Worm (Caenorhabditis elegans) whole organism, late embryonic: ENCODE data around the gene F16B12.6.
A peak's percentile ranks its signal among the peaks of the same experiment; 100 is the strongest.

Source experiments
- C38D4.7 ChIP-seq: fragments of 200-800 bp; sonication (Bioruptor generic); optimal IDR thresholded peaks from 2 replicates; lab custom pipeline; 2018; ENCODE audit warnings: mild to moderate bottlenecking, missing genetic modification characterization, moderate library complexity, missing compliant biosample characterization
- F13H6.1 ChIP-seq: sonication (generic microtip); optimal IDR thresholded peaks from 2 replicates; lab custom pipeline; 2016; ENCODE audit warnings: missing genetic modification characterization, missing compliant biosample characterization
- K02D7.2 ChIP-seq: sonication (generic microtip); optimal IDR thresholded peaks from 2 replicates; lab custom pipeline; 2017; ENCODE audit warnings: mild to moderate bottlenecking, missing genetic modification characterization, missing compliant biosample characterization
- K09A11.1 ChIP-seq: sonication (generic microtip); optimal IDR thresholded peaks from 2 replicates; lab custom pipeline; 2017; ENCODE audit warnings: antibody characterized with exemption, mild to moderate bottlenecking, missing genetic modification characterization, missing compliant biosample characterization; ENCODE audit not compliant: insufficient read depth
- Y22D7AL.16 ChIP-seq: sonication (generic microtip); optimal IDR thresholded peaks from 2 replicates; lab custom pipeline; 2016; ENCODE audit warnings: missing genetic modification characterization, missing compliant biosample characterization
- ama-1 ChIP-seq: fragments of 150-350 bp; optimal IDR thresholded peaks from 2 replicates; lab custom pipeline; 2014
- ceh-19 ChIP-seq: fragments of 200-800 bp; sonication (Bioruptor generic); optimal IDR thresholded peaks from 2 replicates; lab custom pipeline; 2018; ENCODE audit warnings: mild to moderate bottlenecking, missing genetic modification characterization, missing compliant biosample characterization
- ceh-2 ChIP-seq: sonication (generic microtip); optimal IDR thresholded peaks from 2 replicates; lab custom pipeline; 2016; ENCODE audit warnings: missing genotype, missing genetic modification characterization, missing compliant biosample characterization
- ceh-22 ChIP-seq: sonication (generic microtip); optimal IDR thresholded peaks from 2 replicates; lab custom pipeline; 2017; ENCODE audit warnings: missing biosample characterization, missing genetic modification characterization
- ceh-24 ChIP-seq: sonication (generic microtip); optimal IDR thresholded peaks from 2 replicates; lab custom pipeline; 2016; ENCODE audit warnings: mild to moderate bottlenecking, missing genetic modification characterization, missing compliant biosample characterization
- ceh-31 ChIP-seq: sonication (generic microtip); optimal IDR thresholded peaks from 2 replicates; lab custom pipeline; 2016; ENCODE audit warnings: missing genetic modification characterization, missing compliant biosample characterization
- ceh-34 ChIP-seq: sonication (generic microtip); optimal IDR thresholded peaks from 2 replicates; lab custom pipeline; 2016; ENCODE audit warnings: mild to moderate bottlenecking, missing genetic modification characterization, missing compliant biosample characterization
- ceh-48 ChIP-seq: sonication (generic microtip); optimal IDR thresholded peaks from 2 replicates; lab custom pipeline; 2016; ENCODE audit warnings: missing genetic modification characterization, inconsistent platforms, missing compliant biosample characterization
- ceh-6 ChIP-seq: fragments of 200-800 bp; sonication (Bioruptor generic); optimal IDR thresholded peaks from 2 replicates; lab custom pipeline; 2018; ENCODE audit warnings: mild to moderate bottlenecking, missing genetic modification characterization, missing compliant biosample characterization
- dve-1 ChIP-seq: sonication (generic microtip); optimal IDR thresholded peaks from 2 replicates; lab custom pipeline; 2017; ENCODE audit warnings: antibody characterized with exemption, mild to moderate bottlenecking, missing genetic modification characterization, missing compliant biosample characterization
- elt-2 ChIP-seq: sonication (generic microtip); optimal IDR thresholded peaks from 2 replicates; lab custom pipeline; 2016; ENCODE audit warnings: missing genetic modification reagents, missing genetic modification characterization, missing compliant biosample characterization
- ets-4 ChIP-seq: sonication (generic microtip); optimal IDR thresholded peaks from 2 replicates; lab custom pipeline; 2016; ENCODE audit warnings: missing genetic modification characterization, missing compliant biosample characterization
- fkh-6 ChIP-seq: sonication (generic microtip); optimal IDR thresholded peaks from 2 replicates; lab custom pipeline; 2016; ENCODE audit warnings: missing genetic modification characterization, missing compliant biosample characterization
- gmeb-2 ChIP-seq: sonication (generic microtip); optimal IDR thresholded peaks from 2 replicates; lab custom pipeline; 2016; ENCODE audit warnings: missing genetic modification characterization, inconsistent platforms, missing compliant biosample characterization
- hlh-30 ChIP-seq: sonication (generic microtip); optimal IDR thresholded peaks from 2 replicates; lab custom pipeline; 2017; ENCODE audit warnings: antibody characterized with exemption, missing genetic modification characterization, missing compliant biosample characterization; ENCODE audit not compliant: insufficient read depth
- hlh-6 ChIP-seq: sonication (generic microtip); optimal IDR thresholded peaks from 2 replicates; lab custom pipeline; 2016; ENCODE audit warnings: missing genotype, missing genetic modification characterization, missing compliant biosample characterization
- madf-2 ChIP-seq: sonication (generic microtip); optimal IDR thresholded peaks from 2 replicates; lab custom pipeline; 2017; ENCODE audit warnings: missing genetic modification characterization, missing compliant biosample characterization
- mec-3 ChIP-seq: sonication (generic microtip); optimal IDR thresholded peaks from 2 replicates; lab custom pipeline; 2016; ENCODE audit warnings: borderline replicate concordance, missing genetic modification characterization, missing compliant biosample characterization
- nhr-11 ChIP-seq: fragments of 150-350 bp; optimal IDR thresholded peaks from 2 replicates; lab custom pipeline; 2014; ENCODE audit warnings: missing biosample characterization, missing genetic modification characterization
- nhr-232 ChIP-seq: sonication (generic microtip); optimal IDR thresholded peaks from 2 replicates; lab custom pipeline; 2016; ENCODE audit warnings: missing genetic modification characterization, missing compliant biosample characterization
- odd-2 ChIP-seq: sonication (generic microtip); optimal IDR thresholded peaks from 2 replicates; lab custom pipeline; 2017; ENCODE audit warnings: antibody characterized with exemption, mild to moderate bottlenecking, missing genetic modification characterization, missing compliant biosample characterization
- pax-1 ChIP-seq: fragments of 150-350 bp; optimal IDR thresholded peaks from 2 replicates; lab custom pipeline; 2014; ENCODE audit warnings: missing biosample characterization, missing genetic modification characterization
- pha-4 ChIP-seq: fragments of 150-350 bp; optimal IDR thresholded peaks from 2 replicates; lab custom pipeline; 2018; ENCODE audit warnings: missing biosample characterization, missing genetic modification reagents, missing genetic modification characterization
- pqm-1 ChIP-seq: sonication (generic microtip); optimal IDR thresholded peaks from 2 replicates; lab custom pipeline; 2016; ENCODE audit warnings: missing genetic modification characterization, missing compliant biosample characterization
- pros-1 ChIP-seq: fragments of 150-350 bp; optimal IDR thresholded peaks from 2 replicates; lab custom pipeline; 2014; ENCODE audit warnings: missing biosample characterization, missing genetic modification reagents, missing genetic modification characterization
- rnt-1 ChIP-seq: sonication (generic microtip); optimal IDR thresholded peaks from 2 replicates; lab custom pipeline; 2016; ENCODE audit warnings: missing genetic modification characterization, missing compliant biosample characterization
- sdc-2 ChIP-seq: sonication (generic microtip); optimal IDR thresholded peaks from 2 replicates; lab custom pipeline; 2016; ENCODE audit warnings: missing genotype, missing genetic modification characterization, missing compliant biosample characterization
- sox-2 ChIP-seq: fragments of 200-800 bp; sonication (Bioruptor generic); IDR thresholded peaks from 2 replicates; pipeline ENCODE4 v1.3.6; 2022; ENCODE audit warnings: missing genetic modification reagents, missing genetic modification characterization, missing compliant biosample characterization
- sox-4 ChIP-seq: sonication (generic microtip); optimal IDR thresholded peaks from 2 replicates; lab custom pipeline; 2017; ENCODE audit warnings: mild to moderate bottlenecking, missing genetic modification characterization, inconsistent platforms, missing compliant biosample characterization
- tbx-2 ChIP-seq: sonication (generic microtip); optimal IDR thresholded peaks from 2 replicates; lab custom pipeline; 2016; ENCODE audit warnings: missing genetic modification characterization, missing compliant biosample characterization
- ttx-3 ChIP-seq: sonication (generic microtip); optimal IDR thresholded peaks from 2 replicates; lab custom pipeline; 2016; ENCODE audit warnings: missing genetic modification reagents, missing genetic modification characterization, missing compliant biosample characterization
- unc-42 ChIP-seq: sonication (generic microtip); optimal IDR thresholded peaks from 2 replicates; lab custom pipeline; 2016; ENCODE audit warnings: missing genotype, missing genetic modification characterization, missing compliant biosample characterization
- zip-5 ChIP-seq: sonication (generic microtip); optimal IDR thresholded peaks from 2 replicates; lab custom pipeline; 2016; ENCODE audit warnings: missing genetic modification characterization, missing compliant biosample characterization

Gene F16B12.6

DNA sequence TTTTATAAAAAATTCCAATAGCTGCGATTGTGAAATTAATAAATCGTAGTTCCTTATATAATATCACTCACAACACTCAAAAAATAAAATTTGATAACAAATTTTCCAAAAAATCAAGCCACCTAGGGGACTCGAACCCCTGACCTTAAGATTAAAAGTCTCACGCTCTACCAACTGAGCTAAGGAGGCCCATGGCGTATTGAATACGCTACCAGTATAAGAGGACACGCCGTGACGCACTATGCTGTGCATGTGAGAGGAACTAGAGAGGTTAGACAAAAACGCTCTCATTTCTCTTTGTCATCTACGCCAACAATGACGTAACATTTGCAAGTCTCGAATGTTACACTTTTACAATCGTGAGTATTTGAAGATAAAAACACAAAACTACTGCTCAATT lies 38.3 kb upstream of the F16B12.6 start (continued):
- TF ChIP-seq ceh-48 (tag; lab: Kevin White, UChicago): peak; percentile 85
- TF ChIP-seq sdc-2 (tag; lab: Kevin White, UChicago): peak; percentile 91
- no peak for TF ChIP-seq pax-1 (tag; lab: Kevin White, UChicago)
- peak; percentile 91 for TF ChIP-seq ttx-3 (tag; lab: Kevin White, UChicago)
- peak; percentile 65 for TF ChIP-seq odd-2
- TF ChIP-seq zip-5 (tag; lab: Kevin White, UChicago): peak; percentile 80
- TF ChIP-seq unc-42 (tag; lab: Kevin White, UChicago): peak; percentile 73
- peak; percentile 91 for TF ChIP-seq dve-1 (tag; lab: Kevin White, UChicago)
- peak; percentile 87 for TF ChIP-seq K02D7.2
- peak; percentile 96 for TF ChIP-seq rnt-1
- TF ChIP-seq sox-4 (tag; lab: Kevin White, UChicago): peak; percentile 90
- peak; percentile 96 for TF ChIP-seq hlh-6
- TF ChIP-seq ceh-19 (GFP tag; lab: Kevin White, UChicago): peak; percentile 94
- peak; percentile 86 for TF ChIP-seq K09A11.1 (tag; lab: Kevin White, UChicago)
- peak; percentile 88 for TF ChIP-seq Y22D7AL.16 (tag; lab: Kevin White, UChicago)
- peak; percentile 82 for TF ChIP-seq ceh-2 (tag; lab: Kevin White, UChicago)
- peak; percentile 91 for TF ChIP-seq fkh-6 (tag; lab: Kevin White, UChicago)
- TF ChIP-seq C38D4.7 (GFP tag; lab: Kevin White, UChicago): peak; percentile 90
- peak; percentile 95 for TF ChIP-seq ceh-34 (tag; lab: Kevin White, UChicago)
- no peak for TF ChIP-seq ceh-22
- TF ChIP-seq gmeb-2 (tag; lab: Kevin White, UChicago): peak; percentile 89
- no peak for TF ChIP-seq pha-4 (tag; lab: Kevin White, UChicago)
- peak; percentile 91 for TF ChIP-seq nhr-232 (tag; lab: Kevin White, UChicago)
- peak; percentile 46 for TF ChIP-seq ets-4 (tag; lab: Kevin White, UChicago)
- TF ChIP-seq elt-2: peak; percentile 98
- TF ChIP-seq nhr-11 (tag; lab: Kevin White, UChicago): no peak
- TF ChIP-seq tbx-2 (tag; lab: Kevin White, UChicago): peak; percentile 92
- peak; percentile 90 for TF ChIP-seq pqm-1
- peak; percentile 91 for TF ChIP-seq F13H6.1 (tag; lab: Kevin White, UChicago)
- TF ChIP-seq pros-1 (tag; lab: Kevin White, UChicago): peak; percentile 50

ce11 chrX:14067641-14068040 lies 34.5 kb upstream of the F16B12.6 start, which contains the start of gene lgc-21:
lgc-21 (minus strand) TSS chrX:14067984.
- TF ChIP-seq sox-4 (tag; lab: Kevin White, UChicago) (no peak), elt-2 (no peak), nhr-232 (tag; lab: Kevin White, UChicago) (no peak), mec-3 (no peak), pqm-1 (no peak), ceh-34 (tag; lab: Kevin White, UChicago) (no peak), sox-2 (no peak), ceh-24 (no peak), pha-4 (tag; lab: Kevin White, UChicago) (no peak), ceh-19 (GFP tag; lab: Kevin White, UChicago) (no peak), ets-4 (tag; lab: Kevin White, UChicago) (no peak), madf-2 (tag; lab: Kevin White, UChicago) (no peak), ttx-3 (tag; lab: Kevin White, UChicago) (no peak), ama-1 (lab: Kevin White, UChicago) (no peak), hlh-30 (tag; lab: Kevin White, UChicago) (no peak), ceh-6 (no peak), ceh-31 (tag; lab: Kevin White, UChicago) (no peak)

ce11 chrX:14069528-14069927 lies 32.6 kb upstream of the F16B12.6 start:
- TF ChIP-seq K09A11.1 (tag; lab: Kevin White, UChicago) (no peak), gmeb-2 (tag; lab: Kevin White, UChicago) (no peak), ceh-2 (tag; lab: Kevin White, UChicago) (no peak), sox-2 (no peak)
